Fruit fly (Drosophila melanogaster): ENCODE results near the gene Pdha.

The Pdha gene

dm6 chrX:4686150-4686549, 15.9 kb upstream of the Pdha start (continued):
- peak; percentile 5 for TF ChIP-seq Blimp-1 (GFP tag; optimal IDR thresholded peaks at IDR 0.05)
- peak; percentile 81 for TF ChIP-seq Lpt (GFP tag; optimal IDR thresholded peaks at IDR 0.05)
- TF ChIP-seq topi (GFP tag; optimal IDR thresholded peaks at IDR 0.05) = peak; percentile 43
- TF ChIP-seq Ets21C (GFP tag; optimal IDR thresholded peaks at IDR 0.05) = no peak
- peak; percentile 71 for TF ChIP-seq spab (GFP tag; optimal IDR thresholded peaks at IDR 0.05)
- TF ChIP-seq Smox (GFP tag; optimal IDR thresholded peaks at IDR 0.05) = peak; percentile 13
- peak; percentile 88 for TF ChIP-seq eg (GFP tag; IDR thresholded peaks at IDR 0.05)
- TF ChIP-seq Met (GFP tag; optimal IDR thresholded peaks at IDR 0.05) = peak; percentile 50
- TF ChIP-seq Gug (GFP tag; IDR thresholded peaks at IDR 0.05) = peak; percentile 67
- TF ChIP-seq CG15336 (GFP tag; IDR thresholded peaks at IDR 0.05) = peak; percentile 73
- no peak for TF ChIP-seq cyc (GFP tag; optimal IDR thresholded peaks at IDR 0.05)
- TF ChIP-seq Ets96B (tag; optimal IDR thresholded peaks at IDR 0.05) = peak; percentile 77
- TF ChIP-seq CG3919 (GFP tag; optimal IDR thresholded peaks at IDR 0.05) = no peak
- peak; percentile 37 for TF ChIP-seq CG8632 (GFP tag; optimal IDR thresholded peaks at IDR 0.05)
- TF ChIP-seq CG3032 (tag; optimal IDR thresholded peaks at IDR 0.05) = peak; percentile 63
- no peak for TF ChIP-seq Hr38 (GFP tag; optimal IDR thresholded peaks at IDR 0.05)

- no peak for TF ChIP-seq CG6163 (GFP tag; IDR thresholded peaks at IDR 0.05)
These were observed 15.4 kb upstream of the Pdha start, which contains the start of gene Pp2C1 for dm6 chrX:4686723-4687122. Gene Pp2C1 (minus strand): TSS chrX:4686903.

dm6 chrX:4687778-4688399, 14.2 kb upstream of the Pdha start, which contains the start of gene ctp:
Gene ctp (plus strand): TSS chrX:4687800.
- peak; percentile 38 for TF ChIP-seq topi (GFP tag; optimal IDR thresholded peaks at IDR 0.05)
- TF ChIP-seq CG3919 (GFP tag; optimal IDR thresholded peaks at IDR 0.05) = peak; percentile 35
- peak; percentile 67 for TF ChIP-seq svp (GFP tag)
- TF ChIP-seq Sox15 (GFP tag; optimal IDR thresholded peaks at IDR 0.05) = no peak
- TF ChIP-seq CG15336 (GFP tag; IDR thresholded peaks at IDR 0.05) = peak; percentile 15; the same call in 1 of the 2 replicates
- TF ChIP-seq Smox (GFP tag; optimal IDR thresholded peaks at IDR 0.05) = peak; percentile 46
- peak; percentile 48 for TF ChIP-seq net (GFP tag; optimal IDR thresholded peaks at IDR 0.05)
- TF ChIP-seq Hr4 (GFP tag; optimal IDR thresholded peaks at IDR 0.05) = peak; percentile 20
- TF ChIP-seq CG1621 (tag; optimal IDR thresholded peaks at IDR 0.05) = no peak
- TF ChIP-seq Sox102F (GFP tag; optimal IDR thresholded peaks at IDR 0.05) = peak; percentile 59
- TF ChIP-seq CG8632 (GFP tag; optimal IDR thresholded peaks at IDR 0.05) = no peak
- peak; percentile 38 for TF ChIP-seq dsx (GFP tag; optimal IDR thresholded peaks at IDR 0.05; ENCODE audit: poor library complexity, severe bottlenecking)
- TF ChIP-seq CG9139 (GFP tag; optimal IDR thresholded peaks at IDR 0.05) = no peak
- TF ChIP-seq CG8119 (GFP tag; IDR thresholded peaks at IDR 0.05) = 0 out of 3 replicates have a peak, but pooled peaks have one; percentile 24
- no peak for TF ChIP-seq Ets21C (GFP tag; optimal IDR thresholded peaks at IDR 0.05)
- TF ChIP-seq CG6163 (GFP tag; IDR thresholded peaks at IDR 0.05) = peak; percentile 56; the same call in 1 of the 3 replicates
- TF ChIP-seq CG7368 (GFP tag; optimal IDR thresholded peaks at IDR 0.05) = peak; percentile 34
- peak; percentile 6 for TF ChIP-seq CG8319 (GFP tag; optimal IDR thresholded peaks at IDR 0.05)
- TF ChIP-seq esn (GFP tag; optimal IDR thresholded peaks at IDR 0.05) = peak; percentile 60
- peak; percentile 68 for TF ChIP-seq pdm3 (GFP tag; optimal IDR thresholded peaks at IDR 0.05)
- peak; percentile 60 for TF ChIP-seq vri (GFP tag; optimal IDR thresholded peaks at IDR 0.05)
- no peak for TF ChIP-seq CG11902 (GFP tag; optimal IDR thresholded peaks at IDR 0.05)
- TF ChIP-seq CG6808 (GFP tag; optimal IDR thresholded peaks at IDR 0.05) = peak; percentile 34
- peak; percentile 16 for TF ChIP-seq Lpt (GFP tag; optimal IDR thresholded peaks at IDR 0.05)
- peak; percentile 47 for TF ChIP-seq CG6854 (GFP tag; optimal IDR thresholded peaks at IDR 0.05)
- TF ChIP-seq salr (GFP tag; optimal IDR thresholded peaks at IDR 0.05) = no peak
- no peak for TF ChIP-seq Eip93F (GFP tag; optimal IDR thresholded peaks at IDR 0.05)
- 0 out of 2 replicates have a peak, but pooled peaks have one; percentile 10 for TF ChIP-seq Gug (GFP tag; IDR thresholded peaks at IDR 0.05)
- peak; percentile 66 for TF ChIP-seq Eip78C (GFP tag)
- no peak for TF ChIP-seq fd59A (GFP tag; optimal IDR thresholded peaks at IDR 0.05)
- TF ChIP-seq Hr39 (GFP tag; optimal IDR thresholded peaks at IDR 0.05) = peak; percentile 43
- TF ChIP-seq OdsH (GFP tag; optimal IDR thresholded peaks at IDR 0.05) = peak; percentile 43
- peak; percentile 36 for TF ChIP-seq CG10631 (GFP tag; optimal IDR thresholded peaks at IDR 0.05)
- no peak for TF ChIP-seq CG34406 (GFP tag; optimal IDR thresholded peaks at IDR 0.05)
- no peak for TF ChIP-seq Blimp-1 (GFP tag; optimal IDR thresholded peaks at IDR 0.05)
- no peak for TF ChIP-seq CG6276 (GFP tag; optimal IDR thresholded peaks at IDR 0.05)
- no peak for TF ChIP-seq CG11294 (GFP tag; IDR thresholded peaks at IDR 0.05)
- no peak for TF ChIP-seq CG10669 (GFP tag; optimal IDR thresholded peaks at IDR 0.05)
- peak; percentile 6 for TF ChIP-seq Eip75B (GFP tag; optimal IDR thresholded peaks at IDR 0.05)
